Worm (Caenorhabditis elegans) whole organism, L1 larva: Measurements from ENCODE around the gene del-1.

Experiments used
- elt-3 ChIP-seq, 6 experiments: fragments of 150-350 bp in 1 of 6; sonication (generic microtip); optimal IDR thresholded peaks; 2 replicates each; lab custom pipeline; 2017 to 2018; ENCODE audit warnings: missing biosample characterization in 6 of 6, missing genetic modification characterization in 6 of 6, inconsistent platforms in 1 of 6
- fkh-4 ChIP-seq: sonication (generic microtip); optimal IDR thresholded peaks from 2 replicates; lab custom pipeline; 2016; ENCODE audit warnings: missing compliant biosample characterization, missing genetic modification characterization, borderline replicate concordance
- swsn-7 ChIP-seq: sonication (generic microtip); optimal IDR thresholded peaks from 2 replicates; lab custom pipeline; 2016; ENCODE audit warnings: missing genetic modification characterization, missing compliant biosample characterization
- tbx-2 ChIP-seq: sonication (generic microtip); optimal IDR thresholded peaks from 2 replicates; lab custom pipeline; 2016; ENCODE audit warnings: missing genetic modification characterization, missing compliant biosample characterization

DNA sequence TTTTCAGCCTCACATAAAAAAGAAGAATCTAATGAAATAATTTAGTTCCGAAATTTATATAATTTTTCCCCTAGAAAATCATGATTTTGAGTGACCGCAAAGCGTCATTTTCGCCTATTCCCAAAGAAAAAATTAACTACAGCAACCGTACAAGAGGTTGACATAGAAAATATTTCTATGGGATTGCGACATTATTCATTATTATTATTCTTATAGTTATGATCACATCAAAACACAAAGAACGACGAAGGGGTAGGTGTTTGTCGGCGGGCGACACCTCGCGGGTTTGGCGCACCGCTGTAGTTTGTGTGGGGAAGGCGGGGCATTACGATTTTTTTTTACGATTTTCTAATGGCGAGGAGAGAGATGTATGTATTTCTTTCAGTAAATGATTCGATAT, 56.4 kb downstream of the del-1 start:
- no peak for TF ChIP-seq fkh-4 (tag; lab: Kevin White, UChicago)
- TF ChIP-seq swsn-7 (tag; lab: Kevin White, UChicago): no peak
- TF ChIP-seq elt-3 (tag; optimal IDR thresholded peaks at IDR 0.05; lab: Kevin White, UChicago): no peak
- no peak for TF ChIP-seq tbx-2 (tag; lab: Kevin White, UChicago)
